Worm (Caenorhabditis elegans): ENCODE measurements around the gene Y26G10.5.

The Y26G10.5 gene

DNA sequence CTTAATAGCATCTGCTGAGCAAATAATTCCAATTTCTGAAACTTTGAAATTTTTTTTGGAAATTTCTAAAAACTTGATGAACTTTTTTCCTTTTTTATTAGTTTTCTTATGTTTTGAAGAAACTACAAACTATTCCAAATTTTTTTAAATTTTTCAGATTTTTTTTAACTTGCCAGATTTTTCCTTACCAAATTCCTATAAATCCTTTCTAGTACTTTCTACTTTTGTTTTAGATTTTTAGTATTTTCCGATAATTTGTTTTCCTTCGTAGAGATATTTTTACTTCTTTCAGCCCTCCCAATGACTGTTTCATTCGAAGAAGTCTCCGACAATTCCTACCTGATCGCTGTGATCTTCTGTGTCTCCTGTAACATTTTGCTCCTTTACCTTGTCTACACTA lies 18.0 kb upstream of the Y26G10.5 start, which contains the start of gene str-77:
Gene str-77 (plus strand): TSS at position 301 of the 400 bp plus-strand sequence.
- TF ChIP-seq hlh-4 (tag; optimal IDR thresholded peaks at IDR 0.05) (no peak), rnt-1 (tag; optimal IDR thresholded peaks at IDR 0.05) (no peak), lin-14 (GFP tag; optimal IDR thresholded peaks at IDR 0.05) (no peak), C16A3.4 (tag; optimal IDR thresholded peaks at IDR 0.05) (no peak), fos-1 (tag; optimal IDR thresholded peaks at IDR 0.05) (no peak), nhr-20 (tag; optimal IDR thresholded peaks at IDR 0.05) (no peak), unc-62 (GFP tag; optimal IDR thresholded peaks at IDR 0.05) (no peak), Y116A8C.19 (tag; optimal IDR thresholded peaks at IDR 0.05; ENCODE audit: borderline replicate concordance) (no peak), lsy-2 (tag; optimal IDR thresholded peaks at IDR 0.05) (no peak), fkh-4 (tag; optimal IDR thresholded peaks at IDR 0.05; ENCODE audit: borderline replicate concordance) (no peak), unc-86 (tag; optimal IDR thresholded peaks at IDR 0.05) (no peak), efl-3 (GFP tag; optimal IDR thresholded peaks at IDR 0.05) (no peak), sox-4 (tag; optimal IDR thresholded peaks at IDR 0.05) (no peak)

ce11 chrV:17714330-17714729 lies 13.7 kb upstream of the Y26G10.5 start, which contains the start of gene twk-33:
twk-33 (minus strand) TSS chrV:17714377.
- TF ChIP-seq blmp-1 (tag; optimal IDR thresholded peaks at IDR 0.05) (no peak), unc-98 (GFP tag; IDR thresholded peaks at IDR 0.05) (no peak), elt-2 (tag; optimal IDR thresholded peaks at IDR 0.05) (peak; percentile 96), sox-4 (tag; optimal IDR thresholded peaks at IDR 0.05) (no peak), xbp-1 (tag; optimal IDR thresholded peaks at IDR 0.05) (no peak), skn-1 (tag; optimal IDR thresholded peaks at IDR 0.05) (no peak), lin-13 (GFP tag; optimal IDR thresholded peaks at IDR 0.05) (no peak), elt-3 (tag; optimal IDR thresholded peaks at IDR 0.05) (peak in 1 of 6 experiments; percentile 63), rnt-1 (tag; optimal IDR thresholded peaks at IDR 0.05) (no peak), ceh-63 (GFP tag; optimal IDR thresholded peaks at IDR 0.05) (no peak), unc-62 (GFP tag; optimal IDR thresholded peaks at IDR 0.05) (no peak), unc-130 (tag; optimal IDR thresholded peaks at IDR 0.05) (no peak), egl-13 (tag; optimal IDR thresholded peaks at IDR 0.05) (no peak), tlp-1 (tag; optimal IDR thresholded peaks at IDR 0.05) (peak; percentile 40), C04F5.9 (tag; optimal IDR thresholded peaks at IDR 0.05) (no peak), swsn-7 (tag; optimal IDR thresholded peaks at IDR 0.05) (no peak), jun-1 (tag; optimal IDR thresholded peaks at IDR 0.05) (peak; percentile 49), nhr-90 (tag; optimal IDR thresholded peaks at IDR 0.05; ENCODE audit: poor library complexity) (no peak), pqm-1 (tag; optimal IDR thresholded peaks at IDR 0.05) (peak; percentile 95), fkh-10 (GFP tag; optimal IDR thresholded peaks at IDR 0.05) (no peak), hpl-2 (GFP tag; optimal IDR thresholded peaks at IDR 0.05) (no peak), lin-14 (GFP tag; optimal IDR thresholded peaks at IDR 0.05) (no peak), nhr-11 (tag; optimal IDR thresholded peaks at IDR 0.05) (no peak), mep-1 (tag; optimal IDR thresholded peaks at IDR 0.05) (no peak), nhr-28 (tag; optimal IDR thresholded peaks at IDR 0.05) (no peak), ceh-82 (tag; optimal IDR thresholded peaks at IDR 0.05) (no peak), nhr-76 (tag; optimal IDR thresholded peaks at IDR 0.05) (no peak), hlh-4 (tag; optimal IDR thresholded peaks at IDR 0.05) (no peak), nhr-12 (tag; optimal IDR thresholded peaks at IDR 0.05) (no peak), nhr-84 (tag; optimal IDR thresholded peaks at IDR 0.05) (no peak), unc-30 (tag; optimal IDR thresholded peaks at IDR 0.05) (no peak), ces-1 (GFP tag; optimal IDR thresholded peaks at IDR 0.05) (no peak), nhr-71 (tag; optimal IDR thresholded peaks at IDR 0.05) (no peak), alr-1 (tag; optimal IDR thresholded peaks at IDR 0.05; ENCODE audit: borderline replicate concordance) (no peak), lin-15B (tag; optimal IDR thresholded peaks at IDR 0.05) (no peak)

Data from whole organism, L1 larva.